Worm (Caenorhabditis elegans) whole organism, L3 larva: ENCODE measurements around the gene Y54F10BM.3.

Experiments used
- R02D3.7 ChIP-seq: fragments of 150-350 bp; optimal IDR thresholded peaks from 2 replicates; lab custom pipeline; 2014; ENCODE audit warnings: missing biosample characterization, missing genetic modification characterization
- ZK546.5 ChIP-seq: sonication (generic microtip); optimal IDR thresholded peaks from 2 replicates; lab custom pipeline; 2017; ENCODE audit warnings: missing biosample characterization, missing genetic modification characterization
- aly-2 ChIP-seq: fragments of 150-350 bp; optimal IDR thresholded peaks from 2 replicates; lab custom pipeline; 2014; ENCODE audit warnings: missing biosample characterization, missing genetic modification characterization
- ama-1 ChIP-seq: fragments of 150-350 bp; optimal IDR thresholded peaks from 2 replicates; lab custom pipeline; 2018
- ceh-16 ChIP-seq: sonication (generic microtip); optimal IDR thresholded peaks from 2 replicates; lab custom pipeline; 2017; ENCODE audit warnings: missing biosample characterization, missing genetic modification characterization
- ceh-28 ChIP-seq: fragments of 150-350 bp; optimal IDR thresholded peaks from 2 replicates; lab custom pipeline; 2014; ENCODE audit warnings: missing biosample characterization, missing genetic modification reagents, missing genetic modification characterization
- ceh-9 ChIP-seq: sonication (generic microtip); optimal IDR thresholded peaks from 2 replicates; lab custom pipeline; 2018; ENCODE audit warnings: missing biosample characterization, missing genetic modification characterization
- daf-12 ChIP-seq: fragments of 150-350 bp; optimal IDR thresholded peaks from 2 replicates; lab custom pipeline; 2014; ENCODE audit warnings: missing biosample characterization, missing genetic modification reagents, missing genetic modification characterization
- egl-5 ChIP-seq: fragments of 150-350 bp; optimal IDR thresholded peaks from 2 replicates; lab custom pipeline; 2017; ENCODE audit warnings: missing biosample characterization, missing genetic modification reagents, missing genetic modification characterization, inconsistent platforms
- elt-1 ChIP-seq: fragments of 150-350 bp; optimal IDR thresholded peaks from 2 replicates; lab custom pipeline; 2014; ENCODE audit warnings: missing biosample characterization, missing genetic modification characterization
- elt-2 ChIP-seq: sonication (generic microtip); optimal IDR thresholded peaks from 2 replicates; lab custom pipeline; 2016; ENCODE audit warnings: missing genetic modification reagents, mild to moderate bottlenecking, missing genetic modification characterization, missing compliant biosample characterization
- fkh-10 ChIP-seq: sonication (generic microtip); optimal IDR thresholded peaks from 2 replicates; lab custom pipeline; 2017; ENCODE audit warnings: missing biosample characterization, missing genetic modification reagents, missing genetic modification characterization
- fkh-2 ChIP-seq: fragments of 150-350 bp; optimal IDR thresholded peaks from 2 replicates; lab custom pipeline; 2014; ENCODE audit warnings: missing biosample characterization, missing genetic modification reagents, missing genetic modification characterization
- fos-1 ChIP-seq: fragments of 150-350 bp; optimal IDR thresholded peaks from 2 replicates; lab custom pipeline; 2014; ENCODE audit warnings: missing biosample characterization, missing genetic modification characterization
- hmg-11 ChIP-seq: sonication (generic microtip); optimal IDR thresholded peaks from 2 replicates; lab custom pipeline; 2016; ENCODE audit warnings: missing genetic modification characterization, missing compliant biosample characterization
- jun-1 ChIP-seq: fragments of 150-350 bp; optimal IDR thresholded peaks from 2 replicates; lab custom pipeline; 2014; ENCODE audit warnings: missing biosample characterization, missing genetic modification reagents, missing genetic modification characterization
- lin-39 ChIP-seq: fragments of 150-350 bp; optimal IDR thresholded peaks from 2 replicates; lab custom pipeline; 2018; ENCODE audit warnings: missing biosample characterization, missing genetic modification reagents, missing genetic modification characterization
- lsy-12 ChIP-seq: sonication (generic microtip); optimal IDR thresholded peaks from 2 replicates; lab custom pipeline; 2016; ENCODE audit warnings: mild to moderate bottlenecking, missing genetic modification characterization, missing compliant biosample characterization
- mdl-1 ChIP-seq: fragments of 150-350 bp; optimal IDR thresholded peaks from 2 replicates; lab custom pipeline; 2014; ENCODE audit warnings: missing biosample characterization, missing genetic modification characterization
- nfya-1 ChIP-seq: sonication (generic microtip); optimal IDR thresholded peaks from 2 replicates; lab custom pipeline; 2017; ENCODE audit warnings: missing genetic modification characterization, mild to moderate bottlenecking, missing compliant biosample characterization, antibody characterized with exemption, moderate library complexity; ENCODE audit not compliant: insufficient read depth
- nhr-11 ChIP-seq: fragments of 150-350 bp; optimal IDR thresholded peaks from 2 replicates; lab custom pipeline; 2014; ENCODE audit warnings: missing biosample characterization, missing genetic modification characterization
- nhr-12 ChIP-seq: fragments of 150-350 bp; optimal IDR thresholded peaks from 2 replicates; lab custom pipeline; 2014; ENCODE audit warnings: missing biosample characterization, missing genetic modification characterization
- nhr-23 ChIP-seq: fragments of 150-350 bp; optimal IDR thresholded peaks from 2 replicates; lab custom pipeline; 2014; ENCODE audit warnings: missing biosample characterization, missing genetic modification reagents, missing genetic modification characterization
- nhr-25 ChIP-seq: sonication (generic microtip); optimal IDR thresholded peaks from 2 replicates; lab custom pipeline; 2017; ENCODE audit warnings: missing biosample characterization, missing genetic modification characterization
- nhr-67 ChIP-seq: fragments of 150-350 bp; optimal IDR thresholded peaks from 2 replicates; lab custom pipeline; 2014; ENCODE audit warnings: missing biosample characterization, missing genetic modification characterization
- nhr-76 ChIP-seq: fragments of 150-350 bp; sonication (generic microtip); optimal IDR thresholded peaks from 5 replicates; lab custom pipeline; 2014; ENCODE audit warnings: missing biosample characterization, missing genetic modification characterization
- nhr-77 ChIP-seq: fragments of 150-350 bp; optimal IDR thresholded peaks from 2 replicates; lab custom pipeline; 2014; ENCODE audit warnings: missing biosample characterization, missing genetic modification characterization
- pha-4 ChIP-seq: fragments of 150-350 bp; optimal IDR thresholded peaks from 2 replicates; lab custom pipeline; 2014; ENCODE audit warnings: missing biosample characterization, missing genetic modification reagents, missing genetic modification characterization
- pqm-1 ChIP-seq: fragments of 150-350 bp; optimal IDR thresholded peaks from 2 replicates; lab custom pipeline; 2017; ENCODE audit warnings: missing biosample characterization, missing genetic modification characterization, inconsistent platforms
- sea-2 ChIP-seq: fragments of 150-350 bp; sonication (generic microtip); optimal IDR thresholded peaks from 4 replicates; lab custom pipeline; 2014; ENCODE audit warnings: missing biosample characterization, missing genetic modification reagents, missing genetic modification characterization
- skn-1 ChIP-seq: fragments of 150-350 bp; optimal IDR thresholded peaks from 2 replicates; lab custom pipeline; 2014; ENCODE audit warnings: missing biosample characterization, missing genetic modification characterization
- snpc-4 ChIP-seq: fragments of 150-350 bp; optimal IDR thresholded peaks from 2 replicates; lab custom pipeline; 2014; ENCODE audit warnings: missing biosample characterization, missing genetic modification characterization
- unc-39 ChIP-seq: sonication (generic microtip); optimal IDR thresholded peaks from 4 replicates; lab custom pipeline; 2017; ENCODE audit warnings: missing biosample characterization, missing genetic modification characterization
- unc-62 ChIP-seq: fragments of 150-350 bp; sonication (generic microtip); optimal IDR thresholded peaks from 4 replicates; lab custom pipeline; 2014; ENCODE audit warnings: missing biosample characterization, missing genetic modification reagents, missing genetic modification characterization
- zag-1 ChIP-seq: fragments of 150-350 bp; optimal IDR thresholded peaks from 2 replicates; lab custom pipeline; 2014; ENCODE audit warnings: missing biosample characterization, missing genetic modification characterization
- ztf-11 ChIP-seq: fragments of 150-350 bp; optimal IDR thresholded peaks from 2 replicates; lab custom pipeline; 2014; ENCODE audit warnings: missing biosample characterization, missing genetic modification characterization

Gene Y54F10BM.3

ce11 chrIII:2304867-2305266 is 23.0 kb downstream of the Y54F10BM.3 start, which contains the start of gene Y54F10BM.9:
Y54F10BM.9 (minus strand) TSS chrIII:2304927.
- TF ChIP-seq R02D3.7 (tag; lab: Kevin White, UChicago): no peak
- no peak for TF ChIP-seq snpc-4 (tag; lab: Kevin White, UChicago)
- no peak for TF ChIP-seq ceh-9 (tag; lab: Kevin White, UChicago)
- TF ChIP-seq pha-4 (tag; lab: Kevin White, UChicago): peak; percentile 61
- no peak for TF ChIP-seq elt-1 (tag; lab: Kevin White, UChicago)
- TF ChIP-seq elt-2 (tag; lab: Kevin White, UChicago): no peak
- no peak for TF ChIP-seq ceh-16 (tag; lab: Kevin White, UChicago)
- TF ChIP-seq ceh-28 (tag; lab: Kevin White, UChicago): peak; percentile 19
- no peak for TF ChIP-seq zag-1
- TF ChIP-seq skn-1: no peak
- no peak for TF ChIP-seq egl-5 (tag; lab: Kevin White, UChicago)
- TF ChIP-seq fkh-2 (tag; lab: Kevin White, UChicago): no peak
- no peak for TF ChIP-seq fkh-10 (GFP tag; lab: Kevin White, UChicago)
- peak; percentile 3 for TF ChIP-seq nhr-25 (tag; lab: Kevin White, UChicago)
- no peak for TF ChIP-seq fos-1 (tag; lab: Kevin White, UChicago)
- TF ChIP-seq nfya-1: peak; percentile 56
- TF ChIP-seq ztf-11 (tag; lab: Kevin White, UChicago): no peak
- TF ChIP-seq mdl-1 (tag; lab: Kevin White, UChicago): no peak
- no peak for TF ChIP-seq daf-12
- TF ChIP-seq ZK546.5 (tag; lab: Kevin White, UChicago): no peak
- TF ChIP-seq hmg-11: peak; percentile 63
- no peak for TF ChIP-seq nhr-11
- no peak for TF ChIP-seq lsy-12
- TF ChIP-seq ama-1 (lab: Kevin White, UChicago): no peak
- TF ChIP-seq sea-2 (GFP tag; lab: Kevin White, UChicago): no peak
- TF ChIP-seq, all 47 proteins: peak for 5

ce11 chrIII:2308026-2308425 is 26.2 kb downstream of the Y54F10BM.3 start, which contains the start of the genes fbxa-1 and Y54F10BM.20:
fbxa-1 (minus strand) TSS chrIII:2308126.
Y54F10BM.20 (plus strand) TSS chrIII:2308256.
- TF ChIP-seq nhr-67 (tag; lab: Kevin White, UChicago) (no peak), ZK546.5 (tag; lab: Kevin White, UChicago) (no peak), R02D3.7 (tag; lab: Kevin White, UChicago) (no peak), ceh-28 (tag; lab: Kevin White, UChicago) (no peak), nhr-23 (tag; lab: Kevin White, UChicago) (no peak), unc-39 (tag; lab: Kevin White, UChicago) (no peak), snpc-4 (tag; lab: Kevin White, UChicago) (no peak), jun-1 (no peak), lin-39 (tag; lab: Kevin White, UChicago) (no peak), aly-2 (no peak)
- TF ChIP-seq, all 47 proteins: peak for 0

- TF ChIP-seq unc-62 (GFP tag; lab: Kevin White, UChicago) (no peak), skn-1 (no peak), hmg-11 (no peak), nfya-1 (no peak), elt-2 (tag; lab: Kevin White, UChicago) (peak; percentile 50), nhr-76 (no peak), pha-4 (tag; lab: Kevin White, UChicago) (peak; percentile 23), nhr-77 (tag; lab: Kevin White, UChicago) (no peak), nhr-12 (tag; lab: Kevin White, UChicago) (no peak), pqm-1 (tag; lab: Kevin White, UChicago) (peak; percentile 4)
Measured at ce11 chrIII:2310996-2311395, 29.2 kb downstream of the Y54F10BM.3 start.

- TF ChIP-seq hmg-11 (peak; percentile 51), pha-4 (tag; lab: Kevin White, UChicago) (peak; percentile 24), fos-1 (tag; lab: Kevin White, UChicago) (no peak)
Measured at ce11 chrIII:2313985-2314494, 32.2 kb downstream of the Y54F10BM.3 start, which contains the start of the genes fbxa-66 and iffb-1. fbxa-66 (minus strand) TSS chrIII:2314035. iffb-1 (plus strand) TSS chrIII:2314436.
